Fruit fly (Drosophila melanogaster): Measurements from ENCODE around the gene CG5111.
A peak's percentile ranks its signal among the peaks of the same experiment; 100 is the strongest.

Gene CG5111

dm6 chr3R:25531905-25532387 lies 25.9 kb downstream of the CG5111 start (continued):
- TF ChIP-seq salr (GFP tag; optimal IDR thresholded peaks at IDR 0.05): peak; percentile 59 to 73
- TF ChIP-seq CG11762 (GFP tag; optimal IDR thresholded peaks at IDR 0.05; ENCODE audit: insufficient read depth): peak; percentile 87
- TF ChIP-seq CG8119 (GFP tag; IDR thresholded peaks at IDR 0.05): peak; percentile 91
- peak; percentile 83 for TF ChIP-seq spab (GFP tag; optimal IDR thresholded peaks at IDR 0.05)
- peak; percentile 90 for TF ChIP-seq CG6808 (GFP tag; optimal IDR thresholded peaks at IDR 0.05)
- TF ChIP-seq CG1621 (tag; optimal IDR thresholded peaks at IDR 0.05): peak; percentile 77
- peak; percentile 8 for TF ChIP-seq Ets21C (GFP tag; optimal IDR thresholded peaks at IDR 0.05)
- TF ChIP-seq fkh (GFP tag; optimal IDR thresholded peaks at IDR 0.05): no peak
- peak; percentile 86 for TF ChIP-seq CG32006 (GFP tag; optimal IDR thresholded peaks at IDR 0.05)
- TF ChIP-seq dsx (GFP tag; optimal IDR thresholded peaks at IDR 0.05; ENCODE audit: poor library complexity, severe bottlenecking): peak; percentile 78
- TF ChIP-seq CG6854 (GFP tag; optimal IDR thresholded peaks at IDR 0.05): no peak
- TF ChIP-seq pdm3 (GFP tag; optimal IDR thresholded peaks at IDR 0.05): peak; percentile 86
- TF ChIP-seq CG6792 (GFP tag; optimal IDR thresholded peaks at IDR 0.05): peak; percentile 80

- TF ChIP-seq CG11762 (GFP tag; optimal IDR thresholded peaks at IDR 0.05; ENCODE audit: insufficient read depth) (no peak), CG6792 (GFP tag; optimal IDR thresholded peaks at IDR 0.05) (no peak), salr (GFP tag; optimal IDR thresholded peaks at IDR 0.05) (peak in 1 of 2 experiments; percentile 10), eg (GFP tag; IDR thresholded peaks at IDR 0.05) (peak; percentile 36; the same call in 2 of the 3 replicates), Eip78C (GFP tag) (peak; percentile 83), dsx (GFP tag; optimal IDR thresholded peaks at IDR 0.05; ENCODE audit: poor library complexity, severe bottlenecking) (no peak), Ets21C (GFP tag; optimal IDR thresholded peaks at IDR 0.05) (no peak), Sox15 (GFP tag; optimal IDR thresholded peaks at IDR 0.05) (no peak), CG31627 (GFP tag; optimal IDR thresholded peaks at IDR 0.05) (no peak), Met (GFP tag; optimal IDR thresholded peaks at IDR 0.05) (no peak), CG4318 (GFP tag; optimal IDR thresholded peaks at IDR 0.05) (peak; percentile 62), esn (GFP tag; optimal IDR thresholded peaks at IDR 0.05) (peak; percentile 47), achi (GFP tag; optimal IDR thresholded peaks at IDR 0.05) (no peak), lz (GFP tag; optimal IDR thresholded peaks at IDR 0.05) (no peak), net (GFP tag; optimal IDR thresholded peaks at IDR 0.05) (no peak), CG16779 (tag; optimal IDR thresholded peaks at IDR 0.05) (no peak), spab (GFP tag; optimal IDR thresholded peaks at IDR 0.05) (no peak), CG10631 (GFP tag; optimal IDR thresholded peaks at IDR 0.05) (peak; percentile 48), Hr38 (GFP tag; optimal IDR thresholded peaks at IDR 0.05) (no peak), CG11294 (GFP tag; IDR thresholded peaks at IDR 0.05) (no peak), Sox102F (GFP tag; optimal IDR thresholded peaks at IDR 0.05) (no peak), fd59A (GFP tag; optimal IDR thresholded peaks at IDR 0.05) (no peak), Ets96B (tag; optimal IDR thresholded peaks at IDR 0.05) (peak; percentile 29), CG6276 (GFP tag; optimal IDR thresholded peaks at IDR 0.05) (peak; percentile 4), Blimp-1 (GFP tag; optimal IDR thresholded peaks at IDR 0.05) (peak; percentile 90), CG11902 (GFP tag; optimal IDR thresholded peaks at IDR 0.05) (no peak), Sox14 (GFP tag; optimal IDR thresholded peaks at IDR 0.05) (no peak), CG6808 (GFP tag; optimal IDR thresholded peaks at IDR 0.05) (no peak), CG7368 (GFP tag; optimal IDR thresholded peaks at IDR 0.05) (no peak), vri (GFP tag; optimal IDR thresholded peaks at IDR 0.05) (no peak), cyc (GFP tag; optimal IDR thresholded peaks at IDR 0.05) (no peak), CG34406 (GFP tag; optimal IDR thresholded peaks at IDR 0.05) (peak; percentile 34), Hr4 (GFP tag; optimal IDR thresholded peaks at IDR 0.05) (peak; percentile 30), CG8319 (GFP tag; optimal IDR thresholded peaks at IDR 0.05) (no peak), pdm3 (GFP tag; optimal IDR thresholded peaks at IDR 0.05) (no peak), CG6854 (GFP tag; optimal IDR thresholded peaks at IDR 0.05) (no peak), CG8119 (GFP tag; IDR thresholded peaks at IDR 0.05) (no peak; the same call in 2 of the 3 replicates), CG9139 (GFP tag; optimal IDR thresholded peaks at IDR 0.05) (no peak), svp (GFP tag) (peak; percentile 80), Eip75B (GFP tag; optimal IDR thresholded peaks at IDR 0.05) (no peak), Lpt (GFP tag; optimal IDR thresholded peaks at IDR 0.05) (no peak), CG8632 (GFP tag; optimal IDR thresholded peaks at IDR 0.05) (peak; percentile 24), CG10669 (GFP tag; optimal IDR thresholded peaks at IDR 0.05) (no peak)
Observed at dm6 chr3R:25532406-25533225, 26.5 kb downstream of the CG5111 start.

Data from whole organism, prepupa.